Fruit fly (Drosophila melanogaster) whole organism, prepupa: Measurements from ENCODE around the gene CG45544.

Experiments used
- CG34406 ChIP-seq: fragments of 200-800 bp; sonication (Bioruptor generic); optimal IDR thresholded peaks from 3 replicates; lab custom pipeline; 2016; ENCODE audit warnings: missing biosample characterization, missing genetic modification characterization
- Smox ChIP-seq: fragments of 200-800 bp; sonication (Bioruptor generic); optimal IDR thresholded peaks from 3 replicates; lab custom pipeline; 2016; ENCODE audit warnings: missing biosample characterization, missing genetic modification characterization

- TF ChIP-seq Smox (GFP tag; lab: Kevin White, UChicago) (no peak), CG34406 (GFP tag; lab: Kevin White, UChicago) (no peak)
Observed at dm6 chr3R:29262481-29262880, 6.2 kb downstream of the CG45544 start.
